Fruit fly (Drosophila melanogaster): Measurements from ENCODE around the gene CG31917.

Gene CG31917

dm6 chr2L:5010784-5011260 is at the start of gene CG31917, which contains the start of the genes Tfb5 and SelT (continued):
- TF ChIP-seq sug (tag; optimal IDR thresholded peaks at IDR 0.05) = no peak
- TF ChIP-seq chinmo (GFP tag; IDR thresholded peaks at IDR 0.05; ENCODE audit: partially characterized antibody) = no peak
- TF ChIP-seq D19A (tag; optimal IDR thresholded peaks at IDR 0.05) = no peak
- TF ChIP-seq Hand (GFP tag; optimal IDR thresholded peaks at IDR 0.05) = no peak
- TF ChIP-seq CG12391 (tag; optimal IDR thresholded peaks at IDR 0.05) = peak; percentile 82
- TF ChIP-seq CG9727 (GFP tag; optimal IDR thresholded peaks at IDR 0.05) = peak; percentile 45
- peak; percentile 62 for TF ChIP-seq dm (GFP tag; optimal IDR thresholded peaks at IDR 0.05)
- no peak for TF ChIP-seq Dfd (GFP tag; optimal IDR thresholded peaks at IDR 0.05)
- TF ChIP-seq CG15514 (GFP tag; optimal IDR thresholded peaks at IDR 0.05) = peak; percentile 60
- TF ChIP-seq MESR4 (GFP tag; optimal IDR thresholded peaks at IDR 0.05) = peak; percentile 65
- TF ChIP-seq da (GFP tag; optimal IDR thresholded peaks at IDR 0.05) = no peak
- peak; percentile 18 for TF ChIP-seq Fer3 (tag; optimal IDR thresholded peaks at IDR 0.05)
- peak; percentile 39 for TF ChIP-seq CG10979 (tag; optimal IDR thresholded peaks at IDR 0.05)
- peak; percentile 46 for TF ChIP-seq jumu (GFP tag; optimal IDR thresholded peaks at IDR 0.05)
- peak; percentile 15 for TF ChIP-seq fd96Cb (tag; optimal IDR thresholded peaks at IDR 0.05)

dm6 chr2L:5059645-5060254 is 49.1 kb upstream of the CG31917 start, which contains the start of gene Rpn11:
TSS of gene Rpn11 (minus strand) at chr2L:5059790.
- TF ChIP-seq stwl (tag; optimal IDR thresholded peaks at IDR 0.05) (peak; percentile 43), Dp (GFP tag; optimal IDR thresholded peaks at IDR 0.05) (peak; percentile 87), Nf-YC (tag; optimal IDR thresholded peaks at IDR 0.05) (peak; percentile 75), cwo (GFP tag; optimal IDR thresholded peaks at IDR 0.05) (peak; percentile 27), kay (GFP tag; optimal IDR thresholded peaks at IDR 0.05) (peak; percentile 50), dpn (GFP tag; optimal IDR thresholded peaks at IDR 0.05) (peak; percentile 51 to 75), salm (tag; optimal IDR thresholded peaks at IDR 0.05) (no peak), tx (GFP tag; optimal IDR thresholded peaks at IDR 0.05) (peak; percentile 41), CG14965 (GFP tag; optimal IDR thresholded peaks at IDR 0.05; ENCODE audit: borderline replicate concordance) (no peak), CG3407 (GFP tag; optimal IDR thresholded peaks at IDR 0.05) (peak; percentile 11), MESR4 (GFP tag; optimal IDR thresholded peaks at IDR 0.05) (peak; percentile 87), NFAT (GFP tag; IDR thresholded peaks at IDR 0.05) (0 out of 2 replicates have a peak, but pooled peaks have one; percentile 34), gcm (GFP tag; optimal IDR thresholded peaks at IDR 0.05) (peak; percentile 36), tup (GFP tag; optimal IDR thresholded peaks at IDR 0.05) (no peak), tll (GFP tag; optimal IDR thresholded peaks at IDR 0.05) (no peak), maf-S (GFP tag; optimal IDR thresholded peaks at IDR 0.05) (peak; percentile 25), da (GFP tag; optimal IDR thresholded peaks at IDR 0.05) (no peak), pfk (GFP tag; optimal IDR thresholded peaks at IDR 0.05) (no peak), CG17385 (GFP tag; optimal IDR thresholded peaks at IDR 0.05) (peak; percentile 58), pan (optimal IDR thresholded peaks at IDR 0.05) (no peak), pan (GFP tag; optimal IDR thresholded peaks at IDR 0.05 in 1 of 2, IDR thresholded peaks at IDR 0.05 in 1 of 2) (peak in 1 of 2 experiments; percentile 44), knrl (GFP tag; IDR thresholded peaks at IDR 0.05; ENCODE audit: partially characterized antibody) (peak; percentile 39; the same call in 2 of the 3 replicates), esg (GFP tag; conservative IDR thresholded peaks at IDR 0.05) (peak; percentile 39), CG10209 (GFP tag; optimal IDR thresholded peaks at IDR 0.05) (peak; percentile 58), CG2116 (GFP tag; optimal IDR thresholded peaks at IDR 0.05) (peak; percentile 99), CG10147 (GFP tag; optimal IDR thresholded peaks at IDR 0.05) (peak; percentile 72), CG3281 (GFP tag; optimal IDR thresholded peaks at IDR 0.05) (peak; percentile 54), Ssrp (tag; optimal IDR thresholded peaks at IDR 0.05) (peak; percentile 69), E2f2 (GFP tag; IDR thresholded peaks at IDR 0.05) (peak; percentile 85), Trl (optimal IDR thresholded peaks at IDR 0.05) (no peak), Trl (GFP tag; optimal IDR thresholded peaks at IDR 0.05) (peak; percentile 54), Six4 (GFP tag; optimal IDR thresholded peaks at IDR 0.05) (peak; percentile 46), CG10267 (tag; optimal IDR thresholded peaks at IDR 0.05) (peak; percentile 90), Atf-2 (GFP tag; optimal IDR thresholded peaks at IDR 0.05) (peak; percentile 31)

All from whole organism, embryonic.